Fruit fly (Drosophila melanogaster) whole organism, embryonic: ENCODE measurements around the gene Bgb.

Experiments
- Atf-2 ChIP-seq: fragments of 200-800 bp; sonication (Bioruptor generic); optimal IDR thresholded peaks from 2 replicates; lab custom pipeline; 2016; ENCODE audit warnings: missing biosample characterization, missing genetic modification characterization
- CG10267 ChIP-seq: fragments of 200-800 bp; sonication (Bioruptor generic); optimal IDR thresholded peaks from 2 replicates; lab custom pipeline; 2018; ENCODE audit warnings: missing biosample characterization, mild to moderate bottlenecking, missing genetic modification characterization, moderate library complexity
- CG11456 ChIP-seq: fragments of 200-800 bp; sonication (Bioruptor generic); IDR thresholded peaks from 3 replicates; pipeline ENCODE4 v1.3.6; 2022; ENCODE audit warnings: missing biosample characterization, missing genetic modification characterization
- CG13123 ChIP-seq: fragments of 200-800 bp; sonication (Bioruptor generic); optimal IDR thresholded peaks from 2 replicates; lab custom pipeline; 2016; ENCODE audit warnings: missing biosample characterization, missing genetic modification characterization
- CG13287 ChIP-seq: fragments of 200-800 bp; sonication (Bioruptor generic); IDR thresholded peaks from 2 replicates; pipeline ENCODE4 v1.3.6; 2022; ENCODE audit warnings: missing biosample characterization, missing genetic modification characterization; ENCODE audit not compliant: partially characterized antibody
- CG13775 ChIP-seq: fragments of 200-800 bp; sonication (Bioruptor generic); optimal IDR thresholded peaks from 3 replicates; lab custom pipeline; 2017; ENCODE audit warnings: missing biosample characterization, mild to moderate bottlenecking, missing genetic modification characterization
- CG15514 ChIP-seq: fragments of 200-800 bp; sonication (Bioruptor generic); optimal IDR thresholded peaks from 3 replicates; lab custom pipeline; 2017; ENCODE audit warnings: missing biosample characterization, missing genetic modification characterization, mild to moderate bottlenecking, moderate library complexity, missing genetic modification reagents
- CG15601 ChIP-seq: fragments of 200-800 bp; sonication (Bioruptor generic); optimal IDR thresholded peaks from 3 replicates; lab custom pipeline; 2019; ENCODE audit warnings: missing biosample characterization, mild to moderate bottlenecking, missing genetic modification characterization, moderate library complexity
- CG16813 ChIP-seq: fragments of 200-800 bp; sonication (Bioruptor generic); IDR thresholded peaks from 3 replicates; pipeline ENCODE4 v1.3.6; 2022; ENCODE audit warnings: missing biosample characterization, missing genetic modification characterization; ENCODE audit not compliant: partially characterized antibody
- CG16815 ChIP-seq: fragments of 200-800 bp; sonication (Bioruptor generic); optimal IDR thresholded peaks from 3 replicates; lab custom pipeline; 2017; ENCODE audit warnings: missing biosample characterization, mild to moderate bottlenecking, missing genetic modification characterization
- CG17912 ChIP-seq: fragments of 200-800 bp; sonication (Bioruptor generic); optimal IDR thresholded peaks from 2 replicates; lab custom pipeline; 2018; ENCODE audit warnings: missing biosample characterization, mild to moderate bottlenecking, missing genetic modification characterization
- CG1832 ChIP-seq: fragments of 200-800 bp; sonication (Bioruptor generic); optimal IDR thresholded peaks from 2 replicates; lab custom pipeline; 2017; ENCODE audit warnings: missing biosample characterization, mild to moderate bottlenecking, missing genetic modification characterization, inconsistent platforms
- CG31441 ChIP-seq: fragments of 200-800 bp; sonication (Bioruptor generic); IDR thresholded peaks from 2 replicates; pipeline ENCODE4 v1.3.6; 2022; ENCODE audit warnings: missing biosample characterization, missing genetic modification characterization
- CG5180 ChIP-seq: fragments of 200-800 bp; sonication (Bioruptor generic); optimal IDR thresholded peaks from 3 replicates; lab custom pipeline; 2017; ENCODE audit warnings: missing biosample characterization, missing genetic modification characterization, mild to moderate bottlenecking, moderate library complexity, missing genetic modification reagents
- CG8290 ChIP-seq, 3 experiments: fragments of 200-800 bp; sonication (Bioruptor generic); optimal IDR thresholded peaks; 2 replicates each; lab custom pipeline; 2016 to 2019; ENCODE audit warnings: missing biosample characterization in 3 of 3, missing genetic modification characterization in 3 of 3, mild to moderate bottlenecking in 2 of 3, moderate library complexity in 1 of 3
- CG9727 ChIP-seq: fragments of 200-800 bp; sonication (Bioruptor generic); optimal IDR thresholded peaks from 3 replicates; lab custom pipeline; 2017; ENCODE audit warnings: missing biosample characterization, mild to moderate bottlenecking, missing genetic modification characterization
- CG9797 ChIP-seq: fragments of 200-800 bp; sonication (Bioruptor generic); optimal IDR thresholded peaks from 3 replicates; lab custom pipeline; 2018; ENCODE audit warnings: missing biosample characterization, mild to moderate bottlenecking, missing genetic modification characterization
- Deaf1 ChIP-seq: fragments of 200-800 bp; optimal IDR thresholded peaks from 3 replicates; lab custom pipeline; 2019; ENCODE audit warnings: missing biosample characterization, mild to moderate bottlenecking, missing genetic modification characterization, moderate library complexity
- E2f1 ChIP-seq: fragments of 200-800 bp; sonication (Bioruptor generic); IDR thresholded peaks from 2 replicates; pipeline ENCODE4 v1.3.6; 2022; ENCODE audit warnings: missing biosample characterization, missing genetic modification characterization
- Ets97D ChIP-seq: fragments of 200-800 bp; sonication (Bioruptor generic); optimal IDR thresholded peaks from 3 replicates; lab custom pipeline; 2016; ENCODE audit warnings: missing biosample characterization, missing genetic modification characterization
- Lim3 ChIP-seq: fragments of 200-800 bp; sonication (Bioruptor generic); IDR thresholded peaks from 2 replicates; pipeline ENCODE4 v1.3.6; 2022; ENCODE audit warnings: missing biosample characterization, missing genetic modification characterization
- MBD-R2 ChIP-seq: fragments of 200-800 bp; sonication (Bioruptor generic); IDR thresholded peaks from 2 replicates; pipeline ENCODE4 v1.3.6; 2022; ENCODE audit warnings: missing biosample characterization, missing genetic modification characterization
- MTF-1 ChIP-seq: fragments of 200-800 bp; sonication (Bioruptor generic); optimal IDR thresholded peaks from 2 replicates; lab custom pipeline; 2018; ENCODE audit warnings: missing biosample characterization, mild to moderate bottlenecking, missing genetic modification characterization, borderline replicate concordance
- Scr ChIP-seq: fragments of 200-800 bp; sonication (Bioruptor generic); IDR thresholded peaks from 2 replicates; pipeline ENCODE4 v1.3.6; 2022; ENCODE audit warnings: missing biosample characterization, missing genetic modification characterization; ENCODE audit not compliant: partially characterized antibody
- Side ChIP-seq: fragments of 200-800 bp; sonication (Bioruptor generic); optimal IDR thresholded peaks from 2 replicates; lab custom pipeline; 2016; ENCODE audit warnings: missing biosample characterization, missing genetic modification characterization
- Sox100B ChIP-seq: fragments of 200-800 bp; sonication (Bioruptor generic); optimal IDR thresholded peaks from 3 replicates; lab custom pipeline; 2018; ENCODE audit warnings: missing biosample characterization, mild to moderate bottlenecking, missing genetic modification characterization
- Sry-δ ChIP-seq: fragments of 200-800 bp; sonication (Bioruptor generic); optimal IDR thresholded peaks from 2 replicates; lab custom pipeline; 2016; ENCODE audit warnings: missing biosample characterization, missing genetic modification characterization
- amos ChIP-seq: fragments of 200-800 bp; sonication (Bioruptor generic); IDR thresholded peaks from 2 replicates; pipeline ENCODE4 v1.3.6; 2022; ENCODE audit warnings: missing biosample characterization, missing genetic modification characterization; ENCODE audit not compliant: partially characterized antibody
- chm ChIP-seq: fragments of 200-800 bp; sonication (Bioruptor generic); IDR thresholded peaks from 2 replicates; pipeline ENCODE4 v1.3.6; 2022; ENCODE audit warnings: missing biosample characterization, missing genetic modification characterization
- eyg ChIP-seq: fragments of 200-800 bp; sonication (Bioruptor generic); optimal IDR thresholded peaks from 3 replicates; lab custom pipeline; 2016; ENCODE audit warnings: missing biosample characterization, missing genetic modification characterization
- fd64A ChIP-seq: fragments of 200-800 bp; sonication (Bioruptor generic); optimal IDR thresholded peaks from 3 replicates; lab custom pipeline; 2018; ENCODE audit warnings: missing biosample characterization, mild to moderate bottlenecking, missing genetic modification characterization
- ham ChIP-seq: fragments of 200-800 bp; sonication (Bioruptor generic); IDR thresholded peaks from 2 replicates; pipeline ENCODE4 v1.3.6; 2022; ENCODE audit warnings: missing biosample characterization, missing genetic modification characterization
- hkb ChIP-seq, 2 experiments: fragments of 200-800 bp in 1 of 2; fragments of >200 bp in 1 of 2; sonication (Bioruptor generic) in 1 of 2; IDR thresholded peaks in 1 of 2; optimal IDR thresholded peaks in 1 of 2; 2 replicates each; pipeline versions ENCODE4 v1.3.6 to Lab custom; 2017 to 2022; ENCODE audit warnings: missing biosample characterization in 1 of 2, missing genetic modification characterization in 1 of 2
- ind ChIP-seq: fragments of 200-800 bp; sonication (Bioruptor generic); optimal IDR thresholded peaks from 3 replicates; lab custom pipeline; 2016; ENCODE audit warnings: missing biosample characterization, missing genetic modification characterization
- jigr1 ChIP-seq: fragments of 200-800 bp; sonication (Bioruptor generic); IDR thresholded peaks from 3 replicates; pipeline ENCODE4 v1.3.6; 2022; ENCODE audit warnings: missing biosample characterization, missing genetic modification characterization
- lilli ChIP-seq: fragments of 200-800 bp; sonication (Bioruptor generic); optimal IDR thresholded peaks from 3 replicates; lab custom pipeline; 2016; ENCODE audit warnings: missing biosample characterization, missing genetic modification characterization
- mirr ChIP-seq: fragments of 200-800 bp; sonication (Bioruptor generic); optimal IDR thresholded peaks from 3 replicates; lab custom pipeline; 2018; ENCODE audit warnings: missing biosample characterization, mild to moderate bottlenecking, missing genetic modification characterization
- row ChIP-seq: fragments of 200-800 bp; sonication (Bioruptor generic); IDR thresholded peaks from 3 replicates; pipeline ENCODE4 v1.3.6; 2022; ENCODE audit warnings: missing biosample characterization, missing genetic modification characterization
- sc ChIP-seq, 3 experiments: fragments of >200 bp in 2 of 3; fragments of 200-800 bp in 1 of 3; sonication (Bioruptor generic) in 1 of 3; optimal IDR thresholded peaks; 2 replicates in 2 of 3; 3 replicates in 1 of 3; lab custom pipeline; 2017; ENCODE audit warnings: mild to moderate bottlenecking in 1 of 3, missing biosample characterization in 1 of 3, missing genetic modification characterization in 1 of 3, missing genetic modification reagents in 1 of 3
- seq ChIP-seq: fragments of 200-800 bp; sonication (Bioruptor generic); IDR thresholded peaks from 2 replicates; pipeline ENCODE4 v1.3.6; 2022; ENCODE audit warnings: missing biosample characterization, missing genetic modification characterization
- shn ChIP-seq: fragments of 200-800 bp; sonication (Bioruptor generic); optimal IDR thresholded peaks from 3 replicates; lab custom pipeline; 2016; ENCODE audit warnings: missing biosample characterization, missing genetic modification characterization

Bgb gene

DNA sequence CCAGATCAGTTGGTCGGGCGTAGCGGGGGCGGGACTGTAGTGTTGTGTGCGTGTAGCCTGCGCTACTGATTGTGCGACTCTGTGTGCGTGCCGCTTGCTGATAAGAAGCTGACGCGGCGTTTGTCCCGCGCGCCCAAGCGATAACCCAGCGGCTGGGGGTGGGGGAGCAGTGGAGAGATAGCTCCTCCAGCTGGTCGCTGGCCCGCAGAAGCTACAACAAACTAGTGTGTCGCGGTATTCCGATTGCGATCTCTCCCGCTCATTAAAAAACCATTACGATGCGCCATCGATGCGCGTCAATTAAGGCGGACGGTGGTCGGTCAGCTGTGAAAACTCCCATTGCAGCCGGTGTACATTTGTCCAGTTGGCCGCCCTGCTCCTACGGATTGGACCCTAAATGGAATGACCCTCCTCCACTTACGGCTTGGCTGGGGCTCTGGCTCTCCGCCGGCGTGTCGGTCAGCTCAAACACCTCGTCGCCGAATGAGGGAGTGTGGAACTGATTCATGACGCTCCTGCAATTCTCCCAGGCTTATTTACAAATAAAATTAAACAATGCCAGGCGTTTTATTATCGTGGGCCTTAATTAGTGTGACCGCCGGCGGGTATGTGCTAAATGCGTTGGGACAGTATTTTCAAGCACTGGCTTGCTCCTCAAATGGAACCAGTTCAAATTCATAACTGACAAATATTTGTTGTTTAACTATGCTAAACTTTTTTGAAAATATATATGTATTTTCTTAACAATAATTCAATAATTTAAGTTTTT, 37.3 kb upstream of the Bgb start, which contains the start of gene CG12104 (continued):
- 0 out of 2 replicates have a peak, but pooled peaks have one; percentile 20 for TF ChIP-seq CG13287 (GFP tag; lab: Robert Waterston, UW)

dm6 chr3L:1602833-1603128, 36.7 kb upstream of the Bgb start, which contains the start of the genes CG18170 and CG33791:
Gene CG18170, plus strand, starts transcription at chr3L:1602954.
Gene CG33791, plus strand, starts transcription at chr3L:1602954.
- TF ChIP-seq row (GFP tag; lab: Robert Waterston, UW) = 0 out of 3 replicates have a peak, but pooled peaks have one; percentile 0
- no peak for TF ChIP-seq amos (GFP tag; lab: Robert Waterston, UW)
- no peak for TF ChIP-seq fd64A (GFP tag; lab: Kevin White, UChicago)
- no peak for TF ChIP-seq eyg (GFP tag; lab: Kevin White, UChicago)
- TF ChIP-seq seq (GFP tag; lab: Robert Waterston, UW) = no peak
- no peak for TF ChIP-seq MTF-1 (GFP tag; lab: Kevin White, UChicago)
- TF ChIP-seq CG17912 (GFP tag; lab: Kevin White, UChicago) = no peak
- no peak for TF ChIP-seq Atf-2 (GFP tag; lab: Kevin White, UChicago)
- TF ChIP-seq Sox100B = no peak
- peak; percentile 19 for TF ChIP-seq CG9727 (GFP tag; lab: Kevin White, UChicago)
- TF ChIP-seq Sry-δ (GFP tag; lab: Kevin White, UChicago) = no peak
- TF ChIP-seq sc (optimal IDR thresholded peaks at IDR 0.05; lab: Kevin White, UChicago) = no peak
- TF ChIP-seq sc (GFP tag; optimal IDR thresholded peaks at IDR 0.05; lab: Kevin White, UChicago) = peak; percentile 1
- TF ChIP-seq CG16813 (GFP tag; lab: Robert Waterston, UW) = no peak
- no peak for TF ChIP-seq Lim3 (GFP tag; lab: Robert Waterston, UW)
- peak; percentile 54 for TF ChIP-seq CG10267 (tag; lab: Kevin White, UChicago)
- no peak for TF ChIP-seq CG5180 (GFP tag; lab: Kevin White, UChicago)
- TF ChIP-seq CG1832 (GFP tag; lab: Kevin White, UChicago) = no peak
- TF ChIP-seq Deaf1 (tag; lab: Kevin White, UChicago) = no peak
- peak; percentile 52 for TF ChIP-seq Ets97D (GFP tag; lab: Kevin White, UChicago)
- TF ChIP-seq Side (GFP tag; lab: Kevin White, UChicago) = no peak
- peak; percentile 11 for TF ChIP-seq CG13775 (GFP tag; lab: Kevin White, UChicago)
- TF ChIP-seq lilli (GFP tag; lab: Kevin White, UChicago) = no peak
- no peak for TF ChIP-seq CG16815 (GFP tag; lab: Kevin White, UChicago)
- TF ChIP-seq CG31441 (GFP tag; lab: Robert Waterston, UW) = 0 out of 2 replicates have a peak, but pooled peaks have one; percentile 9
- no peak for TF ChIP-seq CG8290 (GFP tag; optimal IDR thresholded peaks at IDR 0.05; lab: Kevin White, UChicago)
- no peak for TF ChIP-seq CG8290 (tag; optimal IDR thresholded peaks at IDR 0.05; lab: Kevin White, UChicago)
- no peak for TF ChIP-seq jigr1 (GFP tag; lab: Robert Waterston, UW)
- TF ChIP-seq ham = no peak
- TF ChIP-seq MBD-R2 = 0 out of 2 replicates have a peak, but pooled peaks have one; percentile 1
- TF ChIP-seq chm (GFP tag; lab: Robert Waterston, UW) = no peak
- TF ChIP-seq CG15514 (GFP tag; lab: Kevin White, UChicago) = peak; percentile 98
- no peak for TF ChIP-seq CG13123 (GFP tag; lab: Kevin White, UChicago)
- TF ChIP-seq CG15601 (tag; lab: Kevin White, UChicago) = peak; percentile 17
- TF ChIP-seq ind = no peak
- no peak for TF ChIP-seq mirr (GFP tag; lab: Kevin White, UChicago)
- no peak for TF ChIP-seq E2f1 (GFP tag; lab: Robert Waterston, UW)
- peak; percentile 39 for TF ChIP-seq CG9797 (GFP tag; lab: Kevin White, UChicago)
- 0 out of 2 replicates have a peak, but pooled peaks have one; percentile 3 for TF ChIP-seq Scr (GFP tag; lab: Robert Waterston, UW)
- TF ChIP-seq CG11456 (GFP tag; lab: Robert Waterston, UW) = no peak
- TF ChIP-seq hkb (optimal IDR thresholded peaks at IDR 0.05; lab: Kevin White, UChicago) = peak; percentile 8
- TF ChIP-seq hkb (GFP tag; IDR thresholded peaks at IDR 0.05; lab: Robert Waterston, UW) = no peak
- TF ChIP-seq shn (GFP tag; lab: Kevin White, UChicago) = no peak
- TF ChIP-seq, all 482 proteins: peak for 13
